Worm (Caenorhabditis elegans) whole organism, midembryonic: ENCODE data around the gene scl-8.

Experiments
- T22C8.4 ChIP-seq: fragments of 200-800 bp; sonication (Bioruptor generic); IDR thresholded peaks from 2 replicates; pipeline ENCODE4 v1.3.6; 2022; ENCODE audit warnings: missing genetic modification characterization, missing compliant biosample characterization
- cog-1 ChIP-seq: sonication (generic microtip); optimal IDR thresholded peaks from 2 replicates; lab custom pipeline; 2016; ENCODE audit warnings: missing genetic modification characterization, missing compliant biosample characterization
- klf-2 ChIP-seq: fragments of 200-800 bp; sonication (Bioruptor generic); conservative IDR thresholded peaks from 2 replicates; pipeline ENCODE4 v1.3.6; 2022; ENCODE audit warnings: missing genetic modification reagents, missing genetic modification characterization, missing compliant biosample characterization
- ref-1 ChIP-seq: fragments of 200-800 bp; sonication (Bioruptor generic); conservative IDR thresholded peaks from 2 replicates; pipeline ENCODE4 v1.3.6; 2022; ENCODE audit warnings: missing genetic modification reagents, missing genetic modification characterization, missing compliant biosample characterization

- TF ChIP-seq T22C8.4 (GFP tag; lab: Robert Waterston, UW) (no peak), cog-1 (tag; lab: Kevin White, UChicago) (no peak), klf-2 (no peak), ref-1 (GFP tag; lab: Robert Waterston, UW) (no peak)
Observed at ce11 chrIV:13070142-13070541, 1.4 kb upstream of the scl-8 start, which contains the start of gene scl-7.
